Worm (Caenorhabditis elegans) whole organism, early embryonic: ENCODE results near the gene twk-34.

ENCODE experiments used
- ama-1 ChIP-seq: fragments of 150-350 bp; optimal IDR thresholded peaks from 2 replicates; lab custom pipeline; 2014
- tra-4 ChIP-seq: sonication (generic microtip); optimal IDR thresholded peaks from 2 replicates; lab custom pipeline; 2017; ENCODE audit warnings: missing genetic modification characterization, missing compliant biosample characterization

DNA sequence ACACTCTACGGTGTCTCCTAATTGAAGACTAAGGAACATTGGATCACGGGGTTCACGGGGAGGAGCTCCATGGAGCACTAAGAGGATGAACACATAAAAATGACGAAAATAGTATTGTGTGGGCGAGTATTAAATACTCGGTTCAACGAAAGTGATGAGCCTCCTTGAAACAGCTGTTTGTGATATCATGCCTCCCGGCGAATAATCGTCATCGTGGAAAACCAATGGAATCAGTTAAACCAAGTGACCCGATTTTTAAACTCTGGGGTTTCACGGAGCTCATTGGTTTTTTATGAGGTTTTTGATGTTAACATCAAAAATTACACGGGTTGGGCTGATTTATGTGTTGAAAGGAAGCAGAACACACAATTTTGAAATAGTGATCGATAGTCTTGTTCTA is 43.2 kb upstream of the twk-34 start:
- no peak for TF ChIP-seq ama-1 (lab: Kevin White, UChicago)
- TF ChIP-seq tra-4 (tag; lab: Kevin White, UChicago) = no peak
